Fruit fly (Drosophila melanogaster) whole organism, embryonic: ENCODE results near the gene CG5937.

Experiments used
- Atf-2 ChIP-seq: fragments of 200-800 bp; sonication (Bioruptor generic); optimal IDR thresholded peaks from 2 replicates; lab custom pipeline; 2016; ENCODE audit warnings: missing biosample characterization, missing genetic modification characterization
- CG11504 ChIP-seq: fragments of 200-800 bp; sonication (Bioruptor generic); optimal IDR thresholded peaks from 3 replicates; lab custom pipeline; 2019; ENCODE audit warnings: missing biosample characterization, mild to moderate bottlenecking, missing genetic modification characterization, moderate library complexity
- CG13894 ChIP-seq: fragments of 200-800 bp; sonication (Bioruptor generic); optimal IDR thresholded peaks from 3 replicates; lab custom pipeline; 2018; ENCODE audit warnings: missing biosample characterization, mild to moderate bottlenecking, missing genetic modification characterization, moderate library complexity
- CG1529 ChIP-seq: fragments of 200-800 bp; sonication (Bioruptor generic); optimal IDR thresholded peaks from 3 replicates; lab custom pipeline; 2018; ENCODE audit warnings: missing biosample characterization, missing genetic modification characterization
- CG15601 ChIP-seq: fragments of 200-800 bp; sonication (Bioruptor generic); optimal IDR thresholded peaks from 3 replicates; lab custom pipeline; 2019; ENCODE audit warnings: missing biosample characterization, mild to moderate bottlenecking, missing genetic modification characterization, moderate library complexity
- CG15696 ChIP-seq: fragments of 200-800 bp; sonication (Bioruptor generic); optimal IDR thresholded peaks from 2 replicates; lab custom pipeline; 2019; ENCODE audit warnings: missing biosample characterization, mild to moderate bottlenecking, missing genetic modification characterization, moderate library complexity
- CG16779 ChIP-seq: fragments of 200-800 bp; sonication (Bioruptor generic); IDR thresholded peaks from 2 replicates; pipeline ENCODE4 v1.3.6; 2022; ENCODE audit warnings: missing biosample characterization, missing genetic modification characterization
- CG16863 ChIP-seq: fragments of 200-800 bp; sonication (Bioruptor generic); optimal IDR thresholded peaks from 3 replicates; lab custom pipeline; 2016; ENCODE audit warnings: missing biosample characterization, missing genetic modification characterization
- CG17361 ChIP-seq: fragments of 200-800 bp; sonication (Bioruptor generic); IDR thresholded peaks from 3 replicates; pipeline ENCODE4 v1.3.6; 2022; ENCODE audit warnings: missing biosample characterization, missing genetic modification characterization
- CG1792 ChIP-seq: fragments of 200-800 bp; sonication (Bioruptor generic); optimal IDR thresholded peaks from 2 replicates; lab custom pipeline; 2016; ENCODE audit warnings: missing biosample characterization, missing genetic modification characterization
- CG2116 ChIP-seq: fragments of 200-800 bp; sonication (Bioruptor generic); optimal IDR thresholded peaks from 3 replicates; lab custom pipeline; 2018; ENCODE audit warnings: missing biosample characterization, mild to moderate bottlenecking, missing genetic modification characterization
- CG2199 ChIP-seq: fragments of 200-800 bp; sonication (Bioruptor generic); IDR thresholded peaks from 3 replicates; pipeline ENCODE4 v1.3.6; 2022; ENCODE audit warnings: missing biosample characterization, missing genetic modification characterization
- CG3847 ChIP-seq: fragments of 200-800 bp; sonication (Bioruptor generic); IDR thresholded peaks from 2 replicates; pipeline ENCODE4 v1.3.6; 2022; ENCODE audit warnings: missing biosample characterization, missing genetic modification characterization
- CG6813 ChIP-seq: fragments of 200-800 bp; sonication (Bioruptor generic); optimal IDR thresholded peaks from 2 replicates; lab custom pipeline; 2017; ENCODE audit warnings: missing biosample characterization, missing genetic modification characterization, mild to moderate bottlenecking, moderate library complexity, missing genetic modification reagents
- CG9437 ChIP-seq: fragments of 200-800 bp; sonication (Bioruptor generic); optimal IDR thresholded peaks from 2 replicates; lab custom pipeline; 2018; ENCODE audit warnings: missing biosample characterization, mild to moderate bottlenecking, missing genetic modification characterization
- D19B ChIP-seq: fragments of 200-800 bp; sonication (Bioruptor generic); optimal IDR thresholded peaks from 2 replicates; lab custom pipeline; 2017; ENCODE audit warnings: missing biosample characterization, mild to moderate bottlenecking, missing genetic modification characterization
- Dad ChIP-seq: fragments of 200-800 bp; sonication (Bioruptor generic); optimal IDR thresholded peaks from 3 replicates; lab custom pipeline; 2016; ENCODE audit warnings: missing biosample characterization, missing genetic modification characterization
- Doc3 ChIP-seq: fragments of 200-800 bp; sonication (Bioruptor generic); IDR thresholded peaks from 3 replicates; pipeline ENCODE4 v1.3.6; 2022; ENCODE audit warnings: missing biosample characterization, missing genetic modification characterization; ENCODE audit not compliant: partially characterized antibody
- Fer2 ChIP-seq: fragments of 200-800 bp; sonication (Bioruptor generic); optimal IDR thresholded peaks from 2 replicates; lab custom pipeline; 2018; ENCODE audit warnings: missing biosample characterization, mild to moderate bottlenecking, missing genetic modification characterization, moderate library complexity
- GATAe ChIP-seq: fragments of 200-800 bp; sonication (Bioruptor generic); conservative IDR thresholded peaks from 2 replicates; pipeline ENCODE4 v1.3.6; 2022; ENCODE audit warnings: missing biosample characterization, missing genetic modification characterization
- HHEX ChIP-seq: fragments of 200-800 bp; sonication (Bioruptor generic); optimal IDR thresholded peaks from 3 replicates; lab custom pipeline; 2017; ENCODE audit warnings: missing biosample characterization, mild to moderate bottlenecking, missing genetic modification characterization, missing genetic modification reagents
- HLH3B ChIP-seq: fragments of 200-800 bp; sonication (Bioruptor generic); IDR thresholded peaks from 2 replicates; pipeline ENCODE4 v1.3.6; 2022; ENCODE audit warnings: missing biosample characterization, missing genetic modification characterization
- HLHmδ ChIP-seq: fragments of 200-800 bp; sonication (Bioruptor generic); optimal IDR thresholded peaks from 2 replicates; lab custom pipeline; 2018; ENCODE audit warnings: missing biosample characterization, mild to moderate bottlenecking, missing genetic modification characterization, moderate library complexity
- HmgZ ChIP-seq: fragments of 200-800 bp; sonication (Bioruptor generic); optimal IDR thresholded peaks from 2 replicates; lab custom pipeline; 2018; ENCODE audit warnings: missing biosample characterization, mild to moderate bottlenecking, missing genetic modification characterization
- Hsf ChIP-seq: fragments of 200-800 bp; sonication (Bioruptor generic); optimal IDR thresholded peaks from 3 replicates; lab custom pipeline; 2016; ENCODE audit warnings: missing biosample characterization, missing genetic modification characterization
- Nf-YC ChIP-seq: fragments of 200-800 bp; optimal IDR thresholded peaks from 3 replicates; lab custom pipeline; 2019; ENCODE audit warnings: missing biosample characterization, mild to moderate bottlenecking, missing genetic modification characterization, moderate library complexity
- Stat92E ChIP-seq, 3 experiments: fragments of >200 bp in 2 of 3; fragments of 200-800 bp in 1 of 3; sonication (Bioruptor generic) in 1 of 3; optimal IDR thresholded peaks; 2 replicates each; lab custom pipeline; 2017 to 2019; ENCODE audit warnings: missing biosample characterization in 3 of 3, missing genetic modification characterization in 3 of 3, mild to moderate bottlenecking in 1 of 3, moderate library complexity in 1 of 3
- TFAM ChIP-seq: fragments of 200-800 bp; sonication (Bioruptor generic); optimal IDR thresholded peaks from 2 replicates; lab custom pipeline; 2017; ENCODE audit warnings: missing biosample characterization, missing genetic modification characterization, inconsistent platforms
- Trl ChIP-seq, 3 experiments: fragments of >200 bp in 2 of 3; fragments of 200-800 bp in 1 of 3; sonication (Bioruptor generic) in 1 of 3; optimal IDR thresholded peaks; 2 replicates in 1 of 3; 3 replicates in 2 of 3; lab custom pipeline; 2016 to 2017; ENCODE audit warnings: missing biosample characterization in 1 of 3, missing genetic modification characterization in 1 of 3
- Xrp1 ChIP-seq: fragments of 200-800 bp; sonication (Bioruptor generic); IDR thresholded peaks from 2 replicates; pipeline ENCODE4 v1.3.6; 2022; ENCODE audit warnings: missing biosample characterization, missing genetic modification characterization
- aop ChIP-seq: fragments of 200-800 bp; sonication (Bioruptor generic); IDR thresholded peaks from 2 replicates; pipeline ENCODE4 v1.3.6; 2022; ENCODE audit warnings: missing biosample characterization, missing genetic modification characterization
- btn ChIP-seq: fragments of 200-800 bp; sonication (Bioruptor generic); optimal IDR thresholded peaks from 2 replicates; lab custom pipeline; 2016; ENCODE audit warnings: missing biosample characterization, missing genetic modification characterization
- chm ChIP-seq: fragments of 200-800 bp; sonication (Bioruptor generic); IDR thresholded peaks from 2 replicates; pipeline ENCODE4 v1.3.6; 2022; ENCODE audit warnings: missing biosample characterization, missing genetic modification characterization
- dysf ChIP-seq: fragments of 200-800 bp; sonication (Bioruptor generic); IDR thresholded peaks from 3 replicates; pipeline ENCODE4 v1.3.6; 2022; ENCODE audit warnings: missing biosample characterization, missing genetic modification characterization
- eyg ChIP-seq: fragments of 200-800 bp; sonication (Bioruptor generic); optimal IDR thresholded peaks from 3 replicates; lab custom pipeline; 2016; ENCODE audit warnings: missing biosample characterization, missing genetic modification characterization
- hth ChIP-seq: fragments of >200 bp; optimal IDR thresholded peaks from 2 replicates; lab custom pipeline; 2017; ENCODE audit warnings: inconsistent platforms
- mirr ChIP-seq: fragments of 200-800 bp; sonication (Bioruptor generic); optimal IDR thresholded peaks from 3 replicates; lab custom pipeline; 2018; ENCODE audit warnings: missing biosample characterization, mild to moderate bottlenecking, missing genetic modification characterization
- oc ChIP-seq: fragments of 200-800 bp; sonication (Bioruptor generic); optimal IDR thresholded peaks from 2 replicates; lab custom pipeline; 2018; ENCODE audit warnings: missing biosample characterization, mild to moderate bottlenecking, missing genetic modification characterization, moderate library complexity
- onecut ChIP-seq: fragments of 200-800 bp; sonication (Bioruptor generic); IDR thresholded peaks from 2 replicates; pipeline ENCODE4 v1.3.6; 2022; ENCODE audit warnings: missing biosample characterization, missing genetic modification characterization
- phol ChIP-seq: fragments of 200-800 bp; sonication (Bioruptor generic); optimal IDR thresholded peaks from 3 replicates; lab custom pipeline; 2018; ENCODE audit warnings: missing biosample characterization, mild to moderate bottlenecking, missing genetic modification characterization, moderate library complexity
- psq ChIP-seq: fragments of 200-800 bp; sonication (Bioruptor generic); optimal IDR thresholded peaks from 2 replicates; lab custom pipeline; 2017; ENCODE audit warnings: missing biosample characterization, missing genetic modification characterization
- salm ChIP-seq: fragments of 200-800 bp; sonication (Bioruptor generic); optimal IDR thresholded peaks from 2 replicates; lab custom pipeline; 2018; ENCODE audit warnings: missing biosample characterization, mild to moderate bottlenecking, missing genetic modification characterization
- sc ChIP-seq, 3 experiments: fragments of >200 bp in 2 of 3; fragments of 200-800 bp in 1 of 3; sonication (Bioruptor generic) in 1 of 3; optimal IDR thresholded peaks; 2 replicates in 2 of 3; 3 replicates in 1 of 3; lab custom pipeline; 2017; ENCODE audit warnings: mild to moderate bottlenecking in 1 of 3, missing biosample characterization in 1 of 3, missing genetic modification characterization in 1 of 3, missing genetic modification reagents in 1 of 3
- sens-2 ChIP-seq: fragments of 200-800 bp; sonication (Bioruptor generic); IDR thresholded peaks from 2 replicates; pipeline ENCODE4 v1.3.6; 2022; ENCODE audit warnings: missing biosample characterization, missing genetic modification characterization
- ssp ChIP-seq: fragments of 200-800 bp; sonication (Bioruptor generic); IDR thresholded peaks from 2 replicates; pipeline ENCODE4 v1.3.6; 2022; ENCODE audit warnings: missing biosample characterization, missing genetic modification characterization
- tgo ChIP-seq: fragments of 200-800 bp; sonication (Bioruptor generic); IDR thresholded peaks from 3 replicates; pipeline ENCODE4 v1.3.6; 2022; ENCODE audit warnings: missing biosample characterization, missing genetic modification characterization
- vnd ChIP-seq: fragments of 200-800 bp; sonication (Bioruptor generic); IDR thresholded peaks from 3 replicates; pipeline ENCODE4 v1.3.6; 2022; ENCODE audit warnings: missing biosample characterization, missing genetic modification characterization; ENCODE audit not compliant: partially characterized antibody
- wek ChIP-seq: fragments of 200-800 bp; sonication (Bioruptor generic); optimal IDR thresholded peaks from 3 replicates; lab custom pipeline; 2018; ENCODE audit warnings: missing biosample characterization, mild to moderate bottlenecking, missing genetic modification characterization, moderate library complexity

Gene CG5937

dm6 chrX:6090809-6091667 lies 51.2 kb downstream of the CG5937 start, which contains the start of the genes Nep1 and Mipp2 (continued):
- TF ChIP-seq sc (optimal IDR thresholded peaks at IDR 0.05; lab: Kevin White, UChicago) (no peak), sc (GFP tag; optimal IDR thresholded peaks at IDR 0.05; lab: Kevin White, UChicago) (no peak), CG11504 (peak; percentile 37), Xrp1 (GFP tag; lab: Robert Waterston, UW) (peak; percentile 49), btn (GFP tag; lab: Kevin White, UChicago) (no peak), Hsf (peak; percentile 2), mirr (GFP tag; lab: Kevin White, UChicago) (no peak), GATAe (GFP tag; lab: Robert Waterston, UW) (no peak), CG15696 (tag; lab: Kevin White, UChicago) (no peak), sens-2 (no peak), D19B (GFP tag; lab: Kevin White, UChicago) (no peak), eyg (GFP tag; lab: Kevin White, UChicago) (no peak), vnd (GFP tag; lab: Robert Waterston, UW) (no peak), tgo (GFP tag; lab: Robert Waterston, UW) (peak; percentile 41; the same call in 2 of the 3 replicates), CG16779 (GFP tag; lab: Robert Waterston, UW) (no peak), CG3847 (GFP tag; lab: Robert Waterston, UW) (peak; percentile 28; the same call in 1 of the 2 replicates), CG9437 (no peak), HmgZ (tag; lab: Kevin White, UChicago) (no peak), Trl (optimal IDR thresholded peaks at IDR 0.05; lab: Kevin White, UChicago) (no peak), Trl (GFP tag; optimal IDR thresholded peaks at IDR 0.05; lab: Kevin White, UChicago) (no peak), CG1529 (GFP tag; lab: Kevin White, UChicago) (no peak), oc (tag; lab: Kevin White, UChicago) (no peak), CG2116 (peak; percentile 27), Fer2 (no peak), Nf-YC (tag; lab: Kevin White, UChicago) (peak; percentile 11), TFAM (no peak), Doc3 (GFP tag; lab: Robert Waterston, UW) (no peak), wek (GFP tag; lab: Kevin White, UChicago) (no peak), CG1792 (GFP tag; lab: Kevin White, UChicago) (no peak), onecut (0 out of 2 replicates have a peak, but pooled peaks have one; percentile 6), psq (no peak), salm (tag; lab: Kevin White, UChicago) (no peak), CG16863 (peak; percentile 29), HLHmδ (no peak), Stat92E (GFP tag; optimal IDR thresholded peaks at IDR 0.05; lab: Kevin White, UChicago) (no peak), aop (GFP tag; lab: Robert Waterston, UW) (no peak), Atf-2 (no peak), chm (GFP tag; lab: Robert Waterston, UW) (no peak), CG17361 (GFP tag; lab: Robert Waterston, UW) (no peak), Dad (GFP tag; lab: Kevin White, UChicago) (no peak), ssp (GFP tag; lab: Robert Waterston, UW) (no peak), CG2199 (GFP tag; lab: Robert Waterston, UW) (no peak), phol (tag; lab: Kevin White, UChicago) (no peak), hth (lab: Kevin White, UChicago) (no peak), dysf (GFP tag; lab: Robert Waterston, UW) (peak; percentile 57; the same call in 1 of the 3 replicates), HHEX (GFP tag; lab: Kevin White, UChicago) (no peak), HLH3B (GFP tag; lab: Robert Waterston, UW) (peak; percentile 32; the same call in 1 of the 2 replicates), CG6813 (no peak), CG13894 (tag; lab: Kevin White, UChicago) (no peak), CG15601 (no peak)
